Worm (Caenorhabditis elegans): ENCODE data around the gene ani-1.

ani-1 gene

ce11 chrIII:12466310-12466709 lies 13.1 kb upstream of the ani-1 start, which contains the start of gene pstk-1:
Gene pstk-1, plus strand, starts transcription at chrIII:12466610.
- TF ChIP-seq cebp-2 (GFP tag; IDR thresholded peaks at IDR 0.05) (no peak), efl-1 (GFP tag; optimal IDR thresholded peaks at IDR 0.05) (no peak), dpl-1 (GFP tag; optimal IDR thresholded peaks at IDR 0.05) (no peak), chd-7 (tag; optimal IDR thresholded peaks at IDR 0.05) (no peak), F23B12.7 (tag; optimal IDR thresholded peaks at IDR 0.05; ENCODE audit: insufficient read depth) (no peak), sptf-2 (GFP tag; optimal IDR thresholded peaks at IDR 0.05) (no peak), hlh-26 (GFP tag; conservative IDR thresholded peaks at IDR 0.05) (no peak), C17E4.6 (GFP tag; IDR thresholded peaks at IDR 0.05) (no peak), ztf-25 (GFP tag; IDR thresholded peaks at IDR 0.05) (no peak), let-526 (GFP tag; IDR thresholded peaks at IDR 0.05) (no peak), bed-1 (GFP tag; IDR thresholded peaks at IDR 0.05) (no peak), aptf-3 (GFP tag; IDR thresholded peaks at IDR 0.05) (no peak), ztf-22 (GFP tag; optimal IDR thresholded peaks at IDR 0.05) (no peak), tbx-9 (tag; optimal IDR thresholded peaks at IDR 0.05; ENCODE audit: borderline replicate concordance) (no peak)

DNA sequence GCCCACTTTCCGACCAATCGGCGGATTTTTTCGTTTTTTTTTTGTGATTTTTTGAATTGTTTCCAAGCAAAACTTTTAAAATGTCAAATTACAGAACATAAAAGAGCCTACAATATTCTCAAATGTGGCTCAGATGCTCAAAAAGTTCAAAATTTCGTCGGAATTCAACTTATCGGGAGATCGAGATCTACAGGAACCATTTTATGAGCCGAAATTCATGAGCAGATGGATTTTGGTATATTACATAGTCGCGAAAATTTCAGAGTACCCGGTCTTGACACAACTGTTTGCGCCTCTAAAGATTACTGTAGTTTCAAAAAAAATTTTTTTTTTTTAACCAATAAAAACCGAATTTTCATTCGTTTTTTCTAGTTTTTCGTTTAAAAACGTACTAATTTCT lies 5.8 kb upstream of the ani-1 start:
- TF ChIP-seq madf-8 (GFP tag; conservative IDR thresholded peaks at IDR 0.05) (no peak), ztf-26 (tag; optimal IDR thresholded peaks at IDR 0.05) (no peak), F55B11.4 (tag; optimal IDR thresholded peaks at IDR 0.05; ENCODE audit: borderline replicate concordance, insufficient read depth) (no peak), C17E4.6 (GFP tag; IDR thresholded peaks at IDR 0.05) (no peak), him-1 (tag; optimal IDR thresholded peaks at IDR 0.05) (no peak), mcd-1 (GFP tag; IDR thresholded peaks at IDR 0.05) (no peak), sea-2 (GFP tag; IDR thresholded peaks at IDR 0.05) (no peak), somi-1 (GFP tag; optimal IDR thresholded peaks at IDR 0.05) (no peak), ekl-4 (GFP tag; IDR thresholded peaks at IDR 0.05) (no peak), tbx-9 (tag; optimal IDR thresholded peaks at IDR 0.05; ENCODE audit: borderline replicate concordance) (no peak), lin-35 (GFP tag; optimal IDR thresholded peaks at IDR 0.05) (no peak), K12H6.12 (tag; optimal IDR thresholded peaks at IDR 0.05) (no peak), nhr-80 (tag; optimal IDR thresholded peaks at IDR 0.05) (no peak), hmg-20 (GFP tag; IDR thresholded peaks at IDR 0.05) (no peak), sptf-2 (GFP tag; optimal IDR thresholded peaks at IDR 0.05) (no peak), F39B2.1 (GFP tag; IDR thresholded peaks at IDR 0.05) (no peak), lin-40 (tag; optimal IDR thresholded peaks at IDR 0.05) (no peak), nhr-179 (tag; optimal IDR thresholded peaks at IDR 0.05) (no peak), ztf-3 (GFP tag; optimal IDR thresholded peaks at IDR 0.05) (no peak)

DNA sequence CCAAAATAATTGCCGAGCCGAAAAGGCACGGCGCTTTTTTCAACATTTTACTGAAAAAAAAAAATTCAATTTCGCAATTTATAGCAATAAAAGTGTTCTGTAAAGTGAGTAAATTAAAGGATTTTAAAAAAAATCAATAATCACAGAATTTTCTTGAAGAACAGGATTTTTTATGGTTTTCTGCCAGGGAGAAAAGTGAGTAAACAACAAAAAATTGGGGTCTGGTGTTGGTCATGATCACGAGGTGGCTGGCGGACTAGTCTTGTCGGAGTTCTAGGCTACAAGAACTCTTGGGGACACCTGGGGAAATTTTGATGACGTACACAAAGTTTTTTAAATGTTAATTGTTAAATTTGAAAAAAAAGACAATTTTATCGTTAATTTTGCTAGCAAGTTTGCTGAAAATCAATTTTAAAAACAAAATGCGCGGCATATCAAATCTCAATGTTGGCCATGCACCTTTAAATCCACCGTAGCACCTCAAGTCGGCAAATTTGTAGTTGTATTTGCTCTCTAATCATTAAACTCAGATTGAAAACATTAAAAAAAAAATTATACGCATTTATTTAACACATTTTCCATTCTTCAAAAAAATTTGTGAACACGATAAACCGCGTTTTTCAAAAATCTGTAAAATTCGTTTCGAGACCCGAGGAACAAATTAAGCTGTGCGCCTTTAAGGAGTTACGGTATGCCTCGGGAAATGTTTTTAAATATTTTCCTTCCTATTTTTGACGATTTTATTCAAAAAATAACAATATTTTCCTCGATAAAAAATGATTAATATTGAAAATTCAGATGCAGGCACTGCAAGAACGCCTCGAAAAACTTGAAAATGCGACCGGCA lies 3.8 kb upstream of the ani-1 start, which contains the start of the genes scav-3 and Y49E10.21:
scav-3 (minus strand) TSS at position 50 of the 847 bp plus-strand sequence.
Y49E10.21 (plus strand) TSS at position 797 of the 847 bp plus-strand sequence.
- no peak for TF ChIP-seq hlh-26 (GFP tag; conservative IDR thresholded peaks at IDR 0.05)
- TF ChIP-seq hlh-12 (tag; optimal IDR thresholded peaks at IDR 0.05) = no peak
- no peak for TF ChIP-seq madf-10 (tag; optimal IDR thresholded peaks at IDR 0.05)
- TF ChIP-seq ceh-58 (GFP tag; IDR thresholded peaks at IDR 0.05) = no peak
- no peak for TF ChIP-seq lin-40 (tag; optimal IDR thresholded peaks at IDR 0.05)
- no peak for TF ChIP-seq F22D6.2 (tag; optimal IDR thresholded peaks at IDR 0.05)
- TF ChIP-seq xnd-1 (tag; optimal IDR thresholded peaks at IDR 0.05) = peak; percentile 98
- TF ChIP-seq nhr-80 (tag; optimal IDR thresholded peaks at IDR 0.05) = peak; percentile 67
- TF ChIP-seq madf-8 (GFP tag; conservative IDR thresholded peaks at IDR 0.05) = peak; percentile 78
- no peak for TF ChIP-seq bed-2 (GFP tag; IDR thresholded peaks at IDR 0.05)
- peak; percentile 24 for TF ChIP-seq athp-1 (tag; optimal IDR thresholded peaks at IDR 0.05)
- TF ChIP-seq let-607 (tag; optimal IDR thresholded peaks at IDR 0.05) = no peak
- peak; percentile 11 for TF ChIP-seq tlf-1 (GFP tag; optimal IDR thresholded peaks at IDR 0.05)
- no peak for TF ChIP-seq sea-2 (GFP tag; IDR thresholded peaks at IDR 0.05)
- TF ChIP-seq attf-3 (GFP tag; conservative IDR thresholded peaks at IDR 0.05) = no peak
- TF ChIP-seq pbrm-1 (GFP tag; IDR thresholded peaks at IDR 0.05) = 0 out of 2 replicates have a peak, but pooled peaks have one; percentile 11
- no peak for TF ChIP-seq lir-1 (GFP tag; conservative IDR thresholded peaks at IDR 0.05)
- no peak for TF ChIP-seq T26A5.8 (tag; optimal IDR thresholded peaks at IDR 0.05)
- no peak for TF ChIP-seq nhr-120 (GFP tag; IDR thresholded peaks at IDR 0.05)
- TF ChIP-seq F57C9.4 (tag; optimal IDR thresholded peaks at IDR 0.05) = no peak
- TF ChIP-seq F10E7.11 (tag; optimal IDR thresholded peaks at IDR 0.05) = no peak

All from whole organism, young adult.